Worm (Caenorhabditis elegans) whole organism, late embryonic: ENCODE measurements around the gene F40G12.4.

ENCODE experiments used
- C08G9.2 ChIP-seq: sonication (generic microtip); optimal IDR thresholded peaks from 2 replicates; lab custom pipeline; 2016; ENCODE audit warnings: mild to moderate bottlenecking, missing genetic modification characterization, moderate library complexity, missing compliant biosample characterization
- ceh-19 ChIP-seq: fragments of 200-800 bp; sonication (Bioruptor generic); optimal IDR thresholded peaks from 2 replicates; lab custom pipeline; 2018; ENCODE audit warnings: mild to moderate bottlenecking, missing genetic modification characterization, missing compliant biosample characterization
- ceh-6 ChIP-seq: fragments of 200-800 bp; sonication (Bioruptor generic); optimal IDR thresholded peaks from 2 replicates; lab custom pipeline; 2018; ENCODE audit warnings: mild to moderate bottlenecking, missing genetic modification characterization, missing compliant biosample characterization
- dmd-4 ChIP-seq: sonication (generic microtip); optimal IDR thresholded peaks from 2 replicates; lab custom pipeline; 2016; ENCODE audit warnings: borderline replicate concordance, missing genetic modification characterization, missing compliant biosample characterization
- fkh-10 ChIP-seq: fragments of 150-350 bp; optimal IDR thresholded peaks from 2 replicates; lab custom pipeline; 2014; ENCODE audit warnings: missing biosample characterization, missing genetic modification reagents, missing genetic modification characterization
- pha-4 ChIP-seq: fragments of 150-350 bp; optimal IDR thresholded peaks from 2 replicates; lab custom pipeline; 2018; ENCODE audit warnings: missing biosample characterization, missing genetic modification reagents, missing genetic modification characterization
- sdc-2 ChIP-seq: sonication (generic microtip); optimal IDR thresholded peaks from 2 replicates; lab custom pipeline; 2016; ENCODE audit warnings: missing genotype, missing genetic modification characterization, missing compliant biosample characterization
- zip-5 ChIP-seq: sonication (generic microtip); optimal IDR thresholded peaks from 2 replicates; lab custom pipeline; 2016; ENCODE audit warnings: missing genetic modification characterization, missing compliant biosample characterization

ce11 chrV:14260831-14261230 lies 7.7 kb downstream of the F40G12.4 start, which contains the start of gene F40G12.2:
- no peak for TF ChIP-seq sdc-2 (tag; lab: Kevin White, UChicago)
- TF ChIP-seq C08G9.2, result no peak
- no peak for TF ChIP-seq ceh-6
- TF ChIP-seq fkh-10 (GFP tag; lab: Kevin White, UChicago), result no peak
- TF ChIP-seq dmd-4 (tag; lab: Kevin White, UChicago), result no peak
- no peak for TF ChIP-seq ceh-19 (GFP tag; lab: Kevin White, UChicago)
- no peak for TF ChIP-seq zip-5 (tag; lab: Kevin White, UChicago)
- no peak for TF ChIP-seq pha-4 (tag; lab: Kevin White, UChicago)
